Worm (Caenorhabditis elegans): ENCODE measurements around the gene scb-1.

The scb-1 gene

DNA sequence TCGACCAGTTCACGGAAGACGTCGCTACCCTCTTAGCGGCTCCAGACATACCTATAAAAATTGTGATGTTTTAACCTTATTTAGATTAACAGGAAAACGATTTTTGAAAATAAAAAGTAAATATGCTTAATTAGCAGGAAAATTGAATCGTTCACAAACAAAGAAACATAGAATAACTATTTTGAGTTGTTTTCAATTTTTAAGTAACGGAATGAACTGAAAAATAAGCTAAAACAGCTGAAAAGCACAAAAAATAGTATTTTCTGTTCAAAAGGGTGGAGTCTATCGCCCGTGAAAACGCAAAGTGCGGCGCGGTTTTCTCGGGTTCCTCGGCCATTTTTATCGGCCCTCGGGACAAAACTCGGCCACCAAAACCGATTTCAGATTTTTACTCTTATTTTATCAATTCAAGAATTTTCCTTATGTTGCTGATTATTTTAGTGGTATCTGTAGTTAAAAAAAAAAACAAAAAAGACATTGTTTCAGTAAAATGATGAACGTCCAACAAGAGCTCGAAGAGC is 4.4 kb upstream of the scb-1 start, which contains the start of the genes atp-5 and lmtr-3:
TSS of gene atp-5 (minus strand) at position 51 of the 521 bp plus-strand sequence.
TSS of gene lmtr-3 (plus strand) at position 370 of the 521 bp plus-strand sequence.
- TF ChIP-seq nhr-11 (tag; optimal IDR thresholded peaks at IDR 0.05) (no peak), ceh-28 (tag; optimal IDR thresholded peaks at IDR 0.05) (no peak), nhr-23 (tag; optimal IDR thresholded peaks at IDR 0.05) (peak; percentile 52), egl-5 (tag; optimal IDR thresholded peaks at IDR 0.05) (no peak), R02D3.7 (tag; optimal IDR thresholded peaks at IDR 0.05) (peak; percentile 14), aly-2 (tag; optimal IDR thresholded peaks at IDR 0.05) (no peak), elt-1 (tag; optimal IDR thresholded peaks at IDR 0.05) (no peak), elt-3 (tag; optimal IDR thresholded peaks at IDR 0.05) (no peak), tbx-2 (tag; optimal IDR thresholded peaks at IDR 0.05) (no peak), nhr-28 (tag; optimal IDR thresholded peaks at IDR 0.05) (no peak), nhr-237 (tag; optimal IDR thresholded peaks at IDR 0.05) (no peak), ceh-9 (tag; optimal IDR thresholded peaks at IDR 0.05) (no peak), elt-2 (tag; optimal IDR thresholded peaks at IDR 0.05) (peak; percentile 64), nhr-25 (tag; optimal IDR thresholded peaks at IDR 0.05) (peak; percentile 64), hmg-11 (tag; optimal IDR thresholded peaks at IDR 0.05) (peak; percentile 80), lin-39 (tag; optimal IDR thresholded peaks at IDR 0.05) (peak; percentile 65), lsy-12 (tag; optimal IDR thresholded peaks at IDR 0.05) (peak; percentile 52), fkh-2 (tag; optimal IDR thresholded peaks at IDR 0.05) (no peak), pqm-1 (tag; optimal IDR thresholded peaks at IDR 0.05) (peak; percentile 42), lin-15B (tag; optimal IDR thresholded peaks at IDR 0.05) (peak; percentile 85), snpc-4 (tag; optimal IDR thresholded peaks at IDR 0.05) (peak; percentile 81), ztf-4 (tag; optimal IDR thresholded peaks at IDR 0.05) (no peak), nhr-12 (tag; optimal IDR thresholded peaks at IDR 0.05) (no peak), unc-62 (GFP tag; optimal IDR thresholded peaks at IDR 0.05) (no peak), nhr-77 (tag; optimal IDR thresholded peaks at IDR 0.05) (no peak), pha-4 (tag; optimal IDR thresholded peaks at IDR 0.05) (peak; percentile 81), nfya-1 (tag; optimal IDR thresholded peaks at IDR 0.05; ENCODE audit: insufficient read depth) (peak; percentile 74), unc-39 (tag; optimal IDR thresholded peaks at IDR 0.05) (no peak), ceh-82 (tag; optimal IDR thresholded peaks at IDR 0.05) (no peak), daf-12 (tag; optimal IDR thresholded peaks at IDR 0.05) (no peak), nhr-43 (tag; optimal IDR thresholded peaks at IDR 0.05; ENCODE audit: poor library complexity, severe bottlenecking) (peak; percentile 91), fos-1 (tag; optimal IDR thresholded peaks at IDR 0.05) (no peak), mml-1 (tag; optimal IDR thresholded peaks at IDR 0.05) (no peak)

DNA sequence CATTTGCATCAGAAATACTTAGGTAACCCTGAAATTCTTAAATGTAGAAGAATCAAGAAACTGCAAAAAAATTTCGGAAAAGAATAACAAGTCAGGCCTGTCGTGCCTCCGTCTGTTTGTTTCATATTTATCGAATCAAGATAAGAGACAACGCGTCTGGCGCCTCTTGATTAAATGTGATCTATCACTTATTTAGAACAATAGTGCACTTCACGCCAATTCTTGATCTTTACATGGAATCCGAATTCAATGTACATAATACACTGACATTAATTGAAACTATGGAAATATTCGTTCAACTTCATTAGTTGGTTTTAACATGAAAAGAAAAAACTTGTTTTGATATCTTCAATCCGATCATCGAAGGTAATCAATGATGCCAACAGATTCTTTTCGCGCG is 3.0 kb upstream of the scb-1 start, which contains the start of gene mboa-2:
TSS of gene mboa-2 (minus strand) at position 28 of the 400 bp plus-strand sequence.
- no peak for TF ChIP-seq tbx-2 (tag; optimal IDR thresholded peaks at IDR 0.05)
- peak; percentile 22 for TF ChIP-seq ceh-82 (tag; optimal IDR thresholded peaks at IDR 0.05)
- TF ChIP-seq zag-1 (tag; optimal IDR thresholded peaks at IDR 0.05), result no peak
- TF ChIP-seq lin-39 (tag; optimal IDR thresholded peaks at IDR 0.05), result no peak
- no peak for TF ChIP-seq ZK546.5 (tag; optimal IDR thresholded peaks at IDR 0.05)
- TF ChIP-seq fkh-10 (GFP tag; optimal IDR thresholded peaks at IDR 0.05), result no peak
- peak; percentile 60 for TF ChIP-seq elt-2 (tag; optimal IDR thresholded peaks at IDR 0.05)
- TF ChIP-seq elt-1 (tag; optimal IDR thresholded peaks at IDR 0.05), result peak; percentile 42
- peak; percentile 11 for TF ChIP-seq ama-1 (optimal IDR thresholded peaks at IDR 0.05)
- TF ChIP-seq nfya-1 (tag; optimal IDR thresholded peaks at IDR 0.05; ENCODE audit: insufficient read depth), result peak; percentile 10
- no peak for TF ChIP-seq egl-5 (tag; optimal IDR thresholded peaks at IDR 0.05)
- TF ChIP-seq nhr-43 (tag; optimal IDR thresholded peaks at IDR 0.05; ENCODE audit: poor library complexity, severe bottlenecking), result peak; percentile 49
- TF ChIP-seq nhr-237 (tag; optimal IDR thresholded peaks at IDR 0.05), result no peak
- TF ChIP-seq sea-2 (GFP tag; optimal IDR thresholded peaks at IDR 0.05), result no peak
- TF ChIP-seq nhr-12 (tag; optimal IDR thresholded peaks at IDR 0.05), result no peak
- no peak for TF ChIP-seq ceh-16 (tag; optimal IDR thresholded peaks at IDR 0.05)
- no peak for TF ChIP-seq unc-62 (GFP tag; optimal IDR thresholded peaks at IDR 0.05)
- TF ChIP-seq ztf-11 (tag; optimal IDR thresholded peaks at IDR 0.05), result no peak
- TF ChIP-seq jun-1 (tag; optimal IDR thresholded peaks at IDR 0.05), result no peak
- TF ChIP-seq ztf-4 (tag; optimal IDR thresholded peaks at IDR 0.05), result no peak
- no peak for TF ChIP-seq fos-1 (tag; optimal IDR thresholded peaks at IDR 0.05)
- TF ChIP-seq egl-27 (tag; optimal IDR thresholded peaks at IDR 0.05), result no peak
- TF ChIP-seq aly-2 (tag; optimal IDR thresholded peaks at IDR 0.05), result no peak
- peak; percentile 54 for TF ChIP-seq nhr-25 (tag; optimal IDR thresholded peaks at IDR 0.05)
- peak; percentile 15 for TF ChIP-seq pqm-1 (tag; optimal IDR thresholded peaks at IDR 0.05)
- TF ChIP-seq nhr-67 (tag; optimal IDR thresholded peaks at IDR 0.05), result no peak
- no peak for TF ChIP-seq snpc-4 (tag; optimal IDR thresholded peaks at IDR 0.05)
- no peak for TF ChIP-seq mml-1 (tag; optimal IDR thresholded peaks at IDR 0.05)
- peak; percentile 1 for TF ChIP-seq ceh-28 (tag; optimal IDR thresholded peaks at IDR 0.05)
- TF ChIP-seq ceh-9 (tag; optimal IDR thresholded peaks at IDR 0.05), result no peak
- TF ChIP-seq nhr-76 (tag; optimal IDR thresholded peaks at IDR 0.05), result no peak
